Fruit fly (Drosophila melanogaster): ENCODE data around the gene Rubicon.

- TF ChIP-seq spab (GFP tag; optimal IDR thresholded peaks at IDR 0.05) = no peak
- no peak for TF ChIP-seq Smox (GFP tag; optimal IDR thresholded peaks at IDR 0.05)
- peak; percentile 36 for TF ChIP-seq vri (GFP tag; optimal IDR thresholded peaks at IDR 0.05)
- no peak for TF ChIP-seq Sox102F (GFP tag; optimal IDR thresholded peaks at IDR 0.05)
Measured at dm6 chrX:8690003-8690402, 13.1 kb downstream of the Rubicon start, which contains the start of the genes Ppt1 and Ogg1.

Data from whole organism, prepupa.